Worm (Caenorhabditis elegans) whole organism, midembryonic: Measurements from ENCODE around the gene K01B6.3.

Experiments used
- cog-1 ChIP-seq: sonication (generic microtip); optimal IDR thresholded peaks from 2 replicates; lab custom pipeline; 2016; ENCODE audit warnings: missing genetic modification characterization, missing compliant biosample characterization
- flt-1 ChIP-seq: fragments of 200-800 bp; sonication (Bioruptor generic); IDR thresholded peaks from 2 replicates; pipeline ENCODE4 v1.3.6; 2022; ENCODE audit warnings: missing genetic modification characterization, missing compliant biosample characterization
- klf-2 ChIP-seq: fragments of 200-800 bp; sonication (Bioruptor generic); conservative IDR thresholded peaks from 2 replicates; pipeline ENCODE4 v1.3.6; 2022; ENCODE audit warnings: missing genetic modification reagents, missing genetic modification characterization, missing compliant biosample characterization
- tab-1 ChIP-seq: fragments of 200-800 bp; sonication (Bioruptor generic); IDR thresholded peaks from 2 replicates; pipeline ENCODE4 v1.3.6; 2022; ENCODE audit warnings: missing genetic modification characterization, missing compliant biosample characterization
- ztf-29 ChIP-seq: fragments of 200-800 bp; sonication (Bioruptor generic); IDR thresholded peaks from 2 replicates; pipeline ENCODE4 v1.3.6; 2022; ENCODE audit warnings: missing genetic modification reagents, missing genetic modification characterization, missing compliant biosample characterization

DNA sequence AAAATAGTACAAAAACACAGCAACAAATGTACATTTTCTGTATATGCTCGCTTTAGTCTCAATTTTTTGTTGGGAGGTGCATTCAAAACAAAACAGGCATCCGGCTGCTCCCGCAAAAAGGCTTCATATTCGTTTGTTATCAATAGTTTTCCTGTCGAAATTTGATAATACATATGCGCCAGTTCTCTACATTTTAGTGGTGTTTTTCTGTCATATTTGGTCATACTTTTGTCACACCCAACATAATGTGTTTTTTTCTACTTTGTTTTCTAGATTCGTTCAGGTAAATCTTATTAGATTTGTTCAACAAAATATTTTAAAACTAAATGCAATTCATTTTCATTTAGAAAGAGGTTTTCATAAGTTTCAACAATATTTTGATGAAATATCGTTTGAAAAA lies 41.5 kb upstream of the K01B6.3 start:
- TF ChIP-seq klf-2 (GFP tag; lab: Robert Waterston, UW) (no peak), flt-1 (GFP tag; lab: Robert Waterston, UW) (no peak), ztf-29 (GFP tag; lab: Robert Waterston, UW) (no peak), cog-1 (tag; lab: Kevin White, UChicago) (no peak), tab-1 (GFP tag; lab: Robert Waterston, UW) (no peak)
